Worm (Caenorhabditis elegans): ENCODE results near the gene dct-14.

- TF ChIP-seq ztf-22 (GFP tag; optimal IDR thresholded peaks at IDR 0.05) (no peak), efl-1 (GFP tag; optimal IDR thresholded peaks at IDR 0.05) (no peak), F33H1.4 (GFP tag; IDR thresholded peaks at IDR 0.05) (no peak), unc-130 (GFP tag; optimal IDR thresholded peaks at IDR 0.05) (no peak), ama-1 (optimal IDR thresholded peaks at IDR 0.05) (no peak), ama-1 (GFP tag; optimal IDR thresholded peaks at IDR 0.05) (no peak), nfya-1 (tag; optimal IDR thresholded peaks at IDR 0.05; ENCODE audit: borderline replicate concordance, insufficient read depth) (no peak), F37B4.10 (GFP tag; IDR thresholded peaks at IDR 0.05) (no peak), rpc-1 (optimal IDR thresholded peaks at IDR 0.05) (no peak), rpc-1 (tag; optimal IDR thresholded peaks at IDR 0.05) (no peak), him-1 (tag; optimal IDR thresholded peaks at IDR 0.05) (no peak), mes-4 (tag; optimal IDR thresholded peaks at IDR 0.05) (no peak), lin-35 (GFP tag; optimal IDR thresholded peaks at IDR 0.05) (no peak)
Measured at ce11 chrV:20475029-20475428, 25.3 kb downstream of the dct-14 start.
